Fruit fly (Drosophila melanogaster) whole organism, pupa: ENCODE data around the gene CG42535.
A peak's percentile ranks its signal among the peaks of the same experiment; 100 is the strongest.

Experiments
- CG10348 ChIP-seq: fragments of 200-800 bp; sonication (Bioruptor generic); IDR thresholded peaks from 2 replicates; pipeline ENCODE4 v1.3.6; 2022; ENCODE audit warnings: missing biosample characterization, missing genetic modification characterization
- CG12605 ChIP-seq: fragments of 200-800 bp; sonication (Bioruptor generic); IDR thresholded peaks from 2 replicates; pipeline ENCODE4 v1.3.6; 2022; ENCODE audit warnings: missing biosample characterization, missing genetic modification characterization
- CG15710 ChIP-seq: fragments of 200-800 bp; sonication (Bioruptor generic); optimal IDR thresholded peaks from 2 replicates; lab custom pipeline; 2018; ENCODE audit warnings: missing biosample characterization, mild to moderate bottlenecking, missing genetic modification characterization, moderate library complexity
- CG4496 ChIP-seq: fragments of 200-800 bp; sonication (Bioruptor generic); IDR thresholded peaks from 3 replicates; pipeline ENCODE4 v1.3.6; 2022; ENCODE audit warnings: missing biosample characterization, missing genetic modification characterization
- CG9948 ChIP-seq: fragments of 200-800 bp; sonication (Bioruptor generic); optimal IDR thresholded peaks from 2 replicates; lab custom pipeline; 2018; ENCODE audit warnings: missing biosample characterization, mild to moderate bottlenecking, missing genetic modification characterization, moderate library complexity
- D1 ChIP-seq: fragments of 200-800 bp; sonication (Bioruptor generic); optimal IDR thresholded peaks from 2 replicates; lab custom pipeline; 2018; ENCODE audit warnings: missing biosample characterization, mild to moderate bottlenecking, missing genetic modification characterization, moderate library complexity
- EcR ChIP-seq: fragments of 200-800 bp; sonication (Bioruptor generic); optimal IDR thresholded peaks from 3 replicates; lab custom pipeline; 2019; ENCODE audit warnings: missing biosample characterization, missing genetic modification characterization, mild to moderate bottlenecking, moderate library complexity, missing genetic modification reagents
- Ets98B ChIP-seq: fragments of 200-800 bp; sonication (Bioruptor generic); IDR thresholded peaks from 2 replicates; pipeline ENCODE4 v1.3.6; 2022; ENCODE audit warnings: missing biosample characterization, missing genetic modification characterization
- Pif1A ChIP-seq: fragments of 200-800 bp; sonication (Bioruptor generic); optimal IDR thresholded peaks from 3 replicates; lab custom pipeline; 2016; ENCODE audit warnings: missing biosample characterization, missing genetic modification characterization
- Snoo ChIP-seq: fragments of 200-800 bp; sonication (Bioruptor generic); optimal IDR thresholded peaks from 3 replicates; lab custom pipeline; 2017; ENCODE audit warnings: missing biosample characterization, mild to moderate bottlenecking, missing genetic modification characterization, inconsistent platforms
- fd96Ca ChIP-seq: fragments of 200-800 bp; sonication (Bioruptor generic); IDR thresholded peaks from 3 replicates; pipeline ENCODE4 v1.3.6; 2022; ENCODE audit warnings: missing biosample characterization, missing genetic modification characterization

DNA sequence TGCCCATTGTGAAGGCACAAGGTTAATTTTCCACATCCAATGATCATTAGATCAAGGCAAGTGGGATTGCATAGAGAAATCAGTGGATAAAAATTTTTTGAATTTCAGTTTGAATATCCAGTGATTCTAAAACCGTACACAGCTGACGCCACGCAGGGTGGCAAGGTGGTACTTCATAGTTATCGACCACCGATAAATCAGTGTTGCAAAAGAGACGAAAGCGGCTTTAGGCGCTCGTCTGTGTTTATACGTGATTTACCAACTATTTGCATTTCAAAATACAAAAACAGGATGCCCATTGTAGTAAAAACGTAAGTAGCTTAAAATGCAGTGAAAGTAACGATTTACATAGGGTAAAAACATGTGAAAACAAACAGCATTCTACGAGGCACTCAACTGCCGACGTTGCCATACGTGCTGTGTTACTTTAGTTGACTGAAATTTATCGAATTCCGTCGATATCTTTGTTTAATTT lies at the start of gene CG42535, which contains the start of the genes CG34001 and hay:
- no peak for TF ChIP-seq Snoo
- TF ChIP-seq D1 (tag; lab: Kevin White, UChicago) = peak; percentile 34
- no peak for TF ChIP-seq fd96Ca (GFP tag; lab: Robert Waterston, UW)
- TF ChIP-seq CG15710 (tag; lab: Kevin White, UChicago) = no peak
- TF ChIP-seq CG10348 = no peak
- no peak for TF ChIP-seq CG12605 (GFP tag; lab: Robert Waterston, UW)
- TF ChIP-seq CG9948 (tag; lab: Kevin White, UChicago) = no peak
- no peak for TF ChIP-seq Pif1A (GFP tag; lab: Kevin White, UChicago)
- no peak for TF ChIP-seq Ets98B
- no peak for TF ChIP-seq CG4496 (GFP tag; lab: Robert Waterston, UW)
- TF ChIP-seq EcR (GFP tag; lab: Kevin White, UChicago) = no peak
